Worm (Caenorhabditis elegans) whole organism, early embryonic: ENCODE results near the gene enri-1.

Source experiments
- B0310.2 ChIP-seq: sonication (generic microtip); optimal IDR thresholded peaks from 2 replicates; lab custom pipeline; 2016; ENCODE audit warnings: mild to moderate bottlenecking, missing genetic modification characterization, missing compliant biosample characterization
- F13C5.2 ChIP-seq: sonication (generic microtip); optimal IDR thresholded peaks from 2 replicates; lab custom pipeline; 2017; ENCODE audit warnings: mild to moderate bottlenecking, missing genetic modification characterization, inconsistent platforms, missing compliant biosample characterization
- aly-1 ChIP-seq: sonication (generic microtip); optimal IDR thresholded peaks from 2 replicates; lab custom pipeline; 2016; ENCODE audit warnings: missing genetic modification characterization, missing compliant biosample characterization
- ama-1 ChIP-seq: fragments of 150-350 bp; optimal IDR thresholded peaks from 2 replicates; lab custom pipeline; 2014
- ceh-13 ChIP-seq: fragments of 200-800 bp; sonication (Bioruptor generic); optimal IDR thresholded peaks from 2 replicates; lab custom pipeline; 2018; ENCODE audit warnings: mild to moderate bottlenecking, missing genetic modification characterization, missing compliant biosample characterization
- ceh-36 ChIP-seq: sonication (generic microtip); optimal IDR thresholded peaks from 2 replicates; lab custom pipeline; 2016; ENCODE audit warnings: missing genetic modification characterization, inconsistent platforms, missing compliant biosample characterization
- ets-7 ChIP-seq: sonication (generic microtip); optimal IDR thresholded peaks from 2 replicates; lab custom pipeline; 2016; ENCODE audit warnings: missing genotype, missing genetic modification characterization, missing compliant biosample characterization
- flt-1 ChIP-seq: fragments of 200-800 bp; sonication (Bioruptor generic); IDR thresholded peaks from 2 replicates; pipeline ENCODE4 v1.3.6; 2022; ENCODE audit warnings: missing genetic modification characterization, missing compliant biosample characterization
- hmbx-1 ChIP-seq: sonication (generic microtip); optimal IDR thresholded peaks from 2 replicates; lab custom pipeline; 2016; ENCODE audit warnings: mild to moderate bottlenecking, missing genetic modification characterization, missing compliant biosample characterization
- hmg-4 ChIP-seq: fragments of 200-800 bp; sonication (Bioruptor generic); optimal IDR thresholded peaks from 2 replicates; lab custom pipeline; 2018; ENCODE audit warnings: mild to moderate bottlenecking, missing genetic modification characterization, missing compliant biosample characterization
- hnd-1 ChIP-seq: sonication (generic microtip); optimal IDR thresholded peaks from 2 replicates; lab custom pipeline; 2016; ENCODE audit warnings: missing genetic modification characterization, missing compliant biosample characterization
- pes-1 ChIP-seq: fragments of 200-800 bp; sonication (Bioruptor generic); IDR thresholded peaks from 2 replicates; pipeline ENCODE4 v1.3.6; 2022; ENCODE audit warnings: missing genetic modification reagents, missing genetic modification characterization, missing compliant biosample characterization
- scrt-1 ChIP-seq: fragments of 200-800 bp; sonication (Bioruptor generic); IDR thresholded peaks from 2 replicates; pipeline ENCODE4 v1.3.6; 2022; ENCODE audit warnings: missing genetic modification characterization, missing compliant biosample characterization
- sea-1 ChIP-seq: fragments of 200-800 bp; sonication (Bioruptor generic); conservative IDR thresholded peaks from 2 replicates; pipeline ENCODE4 v1.3.6; 2022; ENCODE audit warnings: missing genetic modification characterization, missing compliant biosample characterization
- tbx-11 ChIP-seq: fragments of 200-800 bp; sonication (Bioruptor generic); IDR thresholded peaks from 2 replicates; pipeline ENCODE4 v1.3.6; 2022; ENCODE audit warnings: missing genetic modification characterization, missing compliant biosample characterization
- tbx-37 ChIP-seq: fragments of 200-800 bp; sonication (Bioruptor generic); conservative IDR thresholded peaks from 2 replicates; pipeline ENCODE4 v1.3.6; 2022; ENCODE audit warnings: missing genetic modification reagents, missing genetic modification characterization, missing compliant biosample characterization
- tra-4 ChIP-seq: sonication (generic microtip); optimal IDR thresholded peaks from 2 replicates; lab custom pipeline; 2017; ENCODE audit warnings: missing genetic modification characterization, missing compliant biosample characterization

Gene enri-1

DNA sequence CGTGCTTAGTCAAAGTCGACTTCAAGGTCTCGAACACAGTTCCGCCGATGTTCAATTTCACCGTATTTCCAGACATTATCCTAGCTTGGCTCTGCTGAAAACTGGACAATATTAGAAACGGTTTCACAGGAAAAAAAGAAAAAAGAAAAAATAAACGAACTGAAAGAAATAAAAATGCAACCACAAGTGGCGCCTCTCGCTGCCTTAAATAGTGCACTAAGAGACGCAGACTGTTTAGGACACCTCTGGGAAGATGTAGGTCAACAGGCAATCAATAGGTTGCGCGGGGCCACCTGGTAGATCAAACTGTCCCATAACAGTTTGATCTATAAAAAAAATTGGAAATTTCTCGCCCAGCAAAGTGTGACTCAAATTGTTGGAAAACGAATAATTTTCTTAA is 42.7 kb downstream of the enri-1 start, which contains the start of gene B0281.4:
TSS of gene B0281.4 (minus strand) at position 101 of the 400 bp plus-strand sequence.
- TF ChIP-seq hmbx-1 (tag; lab: Kevin White, UChicago) (no peak), F13C5.2 (tag; lab: Kevin White, UChicago) (no peak), tra-4 (tag; lab: Kevin White, UChicago) (no peak), ama-1 (lab: Kevin White, UChicago) (no peak), hnd-1 (tag; lab: Kevin White, UChicago) (no peak), ets-7 (no peak), scrt-1 (GFP tag; lab: Robert Waterston, UW) (no peak), flt-1 (GFP tag; lab: Robert Waterston, UW) (no peak), sea-1 (no peak), tbx-37 (GFP tag; lab: Robert Waterston, UW) (no peak), pes-1 (GFP tag; lab: Robert Waterston, UW) (no peak), tbx-11 (GFP tag; lab: Robert Waterston, UW) (no peak), ceh-13 (GFP tag; lab: Kevin White, UChicago) (no peak), aly-1 (tag; lab: Kevin White, UChicago) (no peak), ceh-36 (tag; lab: Kevin White, UChicago) (no peak)

DNA sequence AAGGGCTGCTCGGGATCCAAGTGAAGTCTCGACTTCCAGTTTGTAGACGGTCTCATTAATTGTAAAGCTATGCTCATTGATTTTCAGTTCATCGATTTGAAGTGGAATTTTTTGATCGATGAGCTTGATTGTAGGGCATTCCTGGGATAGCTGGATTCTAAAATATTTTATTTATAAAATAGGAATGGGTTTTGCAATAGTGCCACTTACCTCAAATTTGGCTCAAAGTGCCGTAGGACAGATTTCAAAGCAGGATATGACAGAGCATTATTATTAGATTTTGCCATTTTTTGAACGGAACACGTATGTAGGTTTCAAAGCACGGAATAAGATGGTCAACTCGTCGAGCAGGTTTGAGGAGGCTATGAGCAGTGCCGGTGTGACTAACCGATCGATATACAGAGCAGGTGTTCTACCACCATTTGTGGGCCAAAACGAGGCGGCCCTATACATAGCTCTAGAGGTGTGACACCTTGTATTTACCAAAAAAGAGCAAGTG is 45.5 kb downstream of the enri-1 start, which contains the start of gene fbxc-25:
TSS of gene fbxc-25 (minus strand) at position 449 of the 499 bp plus-strand sequence.
- TF ChIP-seq hmg-4, result no peak
- no peak for TF ChIP-seq pes-1 (GFP tag; lab: Robert Waterston, UW)
- no peak for TF ChIP-seq tra-4 (tag; lab: Kevin White, UChicago)
- no peak for TF ChIP-seq ets-7
- TF ChIP-seq tbx-37 (GFP tag; lab: Robert Waterston, UW), result no peak
- no peak for TF ChIP-seq ceh-13 (GFP tag; lab: Kevin White, UChicago)
- no peak for TF ChIP-seq hmbx-1 (tag; lab: Kevin White, UChicago)
- no peak for TF ChIP-seq flt-1 (GFP tag; lab: Robert Waterston, UW)

DNA sequence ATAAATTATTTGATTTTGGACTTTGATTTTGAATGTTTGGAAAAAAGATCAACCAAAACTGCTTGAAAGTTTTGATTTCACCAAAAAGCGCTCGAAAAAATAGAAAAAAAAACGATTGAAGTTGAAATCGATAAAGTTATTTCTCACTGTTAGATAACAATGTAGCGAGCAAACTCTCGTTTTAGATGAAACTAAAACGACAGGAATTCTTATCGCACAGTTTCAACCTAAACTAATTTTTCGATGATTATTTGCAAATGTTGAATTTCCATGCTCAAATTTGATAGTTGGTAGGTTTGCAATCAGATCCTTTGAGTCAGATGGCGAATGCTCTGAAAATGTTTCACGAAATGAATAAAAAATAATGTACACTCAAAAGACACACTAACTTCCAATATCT is 48.9 kb downstream of the enri-1 start:
- TF ChIP-seq tra-4 (tag; lab: Kevin White, UChicago), result no peak
- no peak for TF ChIP-seq ets-7
- no peak for TF ChIP-seq pes-1 (GFP tag; lab: Robert Waterston, UW)
- TF ChIP-seq ama-1 (lab: Kevin White, UChicago), result no peak

DNA sequence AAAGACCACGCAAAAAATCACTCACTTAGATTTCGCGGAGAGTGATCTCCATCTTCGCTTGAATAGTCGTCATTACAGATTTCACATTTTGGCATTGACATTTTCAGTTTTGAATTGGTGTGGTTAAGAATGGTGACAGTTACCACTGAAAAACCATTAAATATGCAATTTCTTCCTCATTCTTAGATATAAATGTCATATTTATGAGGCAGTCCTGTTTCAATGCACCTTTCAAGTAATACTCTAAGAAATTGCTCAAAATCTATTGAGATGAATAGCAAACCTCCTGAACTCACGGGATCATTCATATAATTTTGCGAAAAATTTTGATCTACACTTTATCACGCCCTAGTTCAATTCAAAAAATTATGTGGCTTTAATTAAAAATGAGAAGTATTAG is 49.4 kb downstream of the enri-1 start, which contains the start of gene K09F6.7:
TSS of gene K09F6.7 (minus strand) at position 101 of the 400 bp plus-strand sequence.
- TF ChIP-seq hmbx-1 (tag; lab: Kevin White, UChicago), result no peak
- no peak for TF ChIP-seq hmg-4
- TF ChIP-seq tbx-11 (GFP tag; lab: Robert Waterston, UW), result no peak
- no peak for TF ChIP-seq pes-1 (GFP tag; lab: Robert Waterston, UW)
- TF ChIP-seq ets-7, result no peak
- no peak for TF ChIP-seq ama-1 (lab: Kevin White, UChicago)
- no peak for TF ChIP-seq B0310.2 (tag; lab: Kevin White, UChicago)
- no peak for TF ChIP-seq ceh-36 (tag; lab: Kevin White, UChicago)
- TF ChIP-seq flt-1 (GFP tag; lab: Robert Waterston, UW), result no peak
- TF ChIP-seq ceh-13 (GFP tag; lab: Kevin White, UChicago), result no peak
- no peak for TF ChIP-seq scrt-1 (GFP tag; lab: Robert Waterston, UW)
- TF ChIP-seq sea-1, result no peak
- no peak for TF ChIP-seq tra-4 (tag; lab: Kevin White, UChicago)
- no peak for TF ChIP-seq hnd-1 (tag; lab: Kevin White, UChicago)
- no peak for TF ChIP-seq tbx-37 (GFP tag; lab: Robert Waterston, UW)
- no peak for TF ChIP-seq aly-1 (tag; lab: Kevin White, UChicago)
- no peak for TF ChIP-seq F13C5.2 (tag; lab: Kevin White, UChicago)

DNA sequence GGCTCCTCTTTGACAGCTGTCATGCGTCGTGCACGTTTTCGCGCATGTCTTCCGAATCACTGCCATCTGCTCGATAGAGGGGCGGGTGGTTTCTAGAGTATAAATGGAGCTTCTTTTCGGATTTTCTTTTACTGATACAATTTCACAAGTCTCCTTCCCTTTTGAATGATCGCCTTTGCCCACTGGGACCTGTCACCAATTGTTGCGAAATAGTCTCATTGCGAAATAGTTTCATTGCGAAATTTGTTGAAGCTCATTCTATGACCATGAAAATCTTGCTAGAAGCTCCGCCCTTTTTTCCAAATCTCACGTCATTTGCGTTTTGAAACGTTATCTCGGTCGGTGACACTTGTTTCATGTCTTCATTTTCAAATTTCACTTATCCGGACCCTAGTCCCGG is 52.0 kb downstream of the enri-1 start:
- no peak for TF ChIP-seq hmg-4
- no peak for TF ChIP-seq sea-1
- TF ChIP-seq aly-1 (tag; lab: Kevin White, UChicago), result no peak
- no peak for TF ChIP-seq tbx-37 (GFP tag; lab: Robert Waterston, UW)
- no peak for TF ChIP-seq B0310.2 (tag; lab: Kevin White, UChicago)
- no peak for TF ChIP-seq F13C5.2 (tag; lab: Kevin White, UChicago)
- TF ChIP-seq ama-1 (lab: Kevin White, UChicago), result no peak
- no peak for TF ChIP-seq ceh-13 (GFP tag; lab: Kevin White, UChicago)
- TF ChIP-seq hmbx-1 (tag; lab: Kevin White, UChicago), result no peak
- TF ChIP-seq scrt-1 (GFP tag; lab: Robert Waterston, UW), result no peak
- TF ChIP-seq hnd-1 (tag; lab: Kevin White, UChicago), result no peak
- no peak for TF ChIP-seq flt-1 (GFP tag; lab: Robert Waterston, UW)

DNA sequence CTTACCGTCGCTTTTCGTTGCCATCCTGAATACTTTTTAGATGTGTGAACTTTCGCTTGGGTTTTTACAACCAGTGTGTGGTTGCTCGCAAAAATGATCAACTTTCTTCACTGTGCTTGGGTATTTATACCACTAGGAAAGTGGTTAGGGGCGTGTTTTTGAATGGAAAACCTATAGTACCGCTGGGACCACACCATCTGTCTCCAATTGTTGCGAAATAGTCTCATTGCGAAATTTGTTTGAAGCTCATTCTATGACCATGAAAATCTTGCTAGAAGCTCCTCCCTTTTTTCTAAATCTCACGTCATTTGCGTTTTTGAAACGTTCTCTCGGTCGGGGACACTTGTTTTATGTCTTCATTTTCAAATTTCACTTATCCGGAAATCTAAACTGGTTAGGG is 52.6 kb downstream of the enri-1 start, which contains the start of the genes K09F6.10 and K09F6.13:
TSS of gene K09F6.10 (minus strand) at position 86 of the 400 bp plus-strand sequence.
TSS of gene K09F6.13 (plus strand) at position 317 of the 400 bp plus-strand sequence.
- TF ChIP-seq scrt-1 (GFP tag; lab: Robert Waterston, UW) (no peak), aly-1 (tag; lab: Kevin White, UChicago) (no peak), ama-1 (lab: Kevin White, UChicago) (no peak)
